Fruit fly (Drosophila melanogaster): ENCODE measurements around the gene CG9458.

The CG9458 gene

DNA sequence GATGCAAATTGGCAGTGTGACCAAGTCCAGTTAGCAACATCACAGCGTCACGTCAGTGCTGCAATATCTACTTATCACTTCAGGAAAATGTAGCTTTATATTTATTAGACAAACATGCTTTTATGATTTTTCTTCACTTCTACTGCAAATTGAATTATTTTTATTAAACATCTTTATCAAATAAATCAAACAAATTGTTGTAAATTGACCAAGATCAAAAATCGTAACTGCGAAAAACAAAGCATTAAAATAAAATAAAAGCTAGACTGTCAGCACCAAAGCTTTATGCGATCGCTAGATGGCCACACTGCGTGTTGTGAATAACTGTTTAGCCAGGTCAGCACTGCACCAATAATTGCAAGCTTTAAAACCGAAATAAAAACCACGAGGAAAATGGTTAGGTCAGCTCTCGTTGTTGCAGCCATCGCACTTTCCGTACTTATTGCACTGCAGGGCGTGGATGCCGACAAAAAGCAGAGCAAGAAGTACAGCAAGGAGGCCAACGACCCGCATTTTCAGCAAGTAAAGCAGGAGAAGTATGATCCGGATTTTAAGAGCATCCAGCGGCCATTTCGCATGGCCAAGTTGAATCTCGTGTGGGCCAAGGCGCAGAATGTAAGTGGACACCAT, 28.4 kb downstream of the CG9458 start, which contains the start of the genes CG12945 and CG8507 (continued):
- no peak for TF ChIP-seq CG33557 (GFP tag; optimal IDR thresholded peaks at IDR 0.05)
- peak; percentile 49 for TF ChIP-seq ind (GFP tag; optimal IDR thresholded peaks at IDR 0.05)
- no peak for TF ChIP-seq Oaz (GFP tag; IDR thresholded peaks at IDR 0.05)
- TF ChIP-seq CG6254 (GFP tag; optimal IDR thresholded peaks at IDR 0.05): no peak
- TF ChIP-seq Usf (GFP tag; optimal IDR thresholded peaks at IDR 0.05): no peak
- TF ChIP-seq nerfin-2 (GFP tag; IDR thresholded peaks at IDR 0.05; ENCODE audit: partially characterized antibody): no peak
- peak; percentile 28 for TF ChIP-seq jumu (GFP tag; optimal IDR thresholded peaks at IDR 0.05)
- no peak for TF ChIP-seq crc (GFP tag; optimal IDR thresholded peaks at IDR 0.05)
- TF ChIP-seq caup (GFP tag; optimal IDR thresholded peaks at IDR 0.05; ENCODE audit: severe bottlenecking): no peak
- peak; percentile 62 for TF ChIP-seq CG12391 (tag; optimal IDR thresholded peaks at IDR 0.05)
- no peak for TF ChIP-seq CG42726 (GFP tag; IDR thresholded peaks at IDR 0.05; ENCODE audit: partially characterized antibody)
- no peak for TF ChIP-seq CG15011 (GFP tag; optimal IDR thresholded peaks at IDR 0.05)
- no peak for TF ChIP-seq CrebB (tag; optimal IDR thresholded peaks at IDR 0.05)
- no peak for TF ChIP-seq MESR4 (GFP tag; optimal IDR thresholded peaks at IDR 0.05)
- no peak for TF ChIP-seq Nf-YC (tag; optimal IDR thresholded peaks at IDR 0.05)
- no peak for TF ChIP-seq Neu2 (GFP tag; optimal IDR thresholded peaks at IDR 0.05; ENCODE audit: borderline replicate concordance)
- no peak for TF ChIP-seq grn (GFP tag; optimal IDR thresholded peaks at IDR 0.05)
- no peak for TF ChIP-seq zfh1 (GFP tag; IDR thresholded peaks at IDR 0.05)
- TF ChIP-seq lola (GFP tag; optimal IDR thresholded peaks at IDR 0.05): peak in 1 of 3 experiments; percentile 54
- TF ChIP-seq Abd-B (GFP tag; optimal IDR thresholded peaks at IDR 0.05): peak; percentile 76
- TF ChIP-seq salm (tag; optimal IDR thresholded peaks at IDR 0.05): no peak
- TF ChIP-seq CG12155 (GFP tag; optimal IDR thresholded peaks at IDR 0.05): peak; percentile 35
- TF ChIP-seq Atf-2 (GFP tag; optimal IDR thresholded peaks at IDR 0.05): peak; percentile 53
- TF ChIP-seq CG6791 (GFP tag; IDR thresholded peaks at IDR 0.05; ENCODE audit: partially characterized antibody): no peak
- TF ChIP-seq Atf3 (GFP tag; optimal IDR thresholded peaks at IDR 0.05): no peak
- peak; percentile 43 for TF ChIP-seq CG12744 (GFP tag; optimal IDR thresholded peaks at IDR 0.05)
- no peak for TF ChIP-seq Fer2 (tag; optimal IDR thresholded peaks at IDR 0.05)
- peak; percentile 85 for TF ChIP-seq sens (GFP tag)
- TF ChIP-seq zen2 (GFP tag; IDR thresholded peaks at IDR 0.05; ENCODE audit: partially characterized antibody): no peak
- TF ChIP-seq Kr (GFP tag; optimal IDR thresholded peaks at IDR 0.05): no peak
- TF ChIP-seq inv (GFP tag; IDR thresholded peaks at IDR 0.05; ENCODE audit: partially characterized antibody): no peak
- TF ChIP-seq Trl (optimal IDR thresholded peaks at IDR 0.05): no peak
- peak; percentile 4 for TF ChIP-seq Trl (GFP tag; optimal IDR thresholded peaks at IDR 0.05)
- peak; percentile 70 for TF ChIP-seq CG14710 (tag; optimal IDR thresholded peaks at IDR 0.05)
- TF ChIP-seq HLH54F (GFP tag; optimal IDR thresholded peaks at IDR 0.05): peak; percentile 33
- TF ChIP-seq CG2202 (tag; optimal IDR thresholded peaks at IDR 0.05): no peak
- no peak for TF ChIP-seq da (GFP tag; optimal IDR thresholded peaks at IDR 0.05)
- TF ChIP-seq kay (GFP tag; optimal IDR thresholded peaks at IDR 0.05): peak; percentile 21
- TF ChIP-seq BEAF-32 (GFP tag; optimal IDR thresholded peaks at IDR 0.05): peak; percentile 52
- TF ChIP-seq CG13624 (GFP tag; optimal IDR thresholded peaks at IDR 0.05): peak; percentile 42
- TF ChIP-seq CG7839 (tag; optimal IDR thresholded peaks at IDR 0.05): no peak
- no peak for TF ChIP-seq hth (optimal IDR thresholded peaks at IDR 0.05)
- TF ChIP-seq tap (tag; optimal IDR thresholded peaks at IDR 0.05): no peak
- TF ChIP-seq CG16863 (GFP tag; optimal IDR thresholded peaks at IDR 0.05): no peak
- TF ChIP-seq HLH3B (GFP tag; IDR thresholded peaks at IDR 0.05): no peak
- no peak for TF ChIP-seq CG1233 (GFP tag; optimal IDR thresholded peaks at IDR 0.05)
- no peak for TF ChIP-seq ara (GFP tag; IDR thresholded peaks at IDR 0.05)
- TF ChIP-seq Hand (GFP tag; optimal IDR thresholded peaks at IDR 0.05): no peak
- peak; percentile 16 for TF ChIP-seq CG10209 (GFP tag; optimal IDR thresholded peaks at IDR 0.05)
- TF ChIP-seq CG13775 (GFP tag; optimal IDR thresholded peaks at IDR 0.05): peak; percentile 58
